Fruit fly (Drosophila melanogaster): ENCODE measurements around the gene Tspo.

Tspo gene

dm6 chr2L:522752-523151 lies 36.7 kb upstream of the Tspo start (continued):
- TF ChIP-seq cg (GFP tag; optimal IDR thresholded peaks at IDR 0.05) (no peak), Lim3 (GFP tag; IDR thresholded peaks at IDR 0.05) (no peak), Abd-B (GFP tag; optimal IDR thresholded peaks at IDR 0.05) (peak; percentile 4), ase (GFP tag; IDR thresholded peaks at IDR 0.05) (peak; percentile 60; the same call in 2 of the 3 replicates), CG5245 (GFP tag; optimal IDR thresholded peaks at IDR 0.05) (peak; percentile 40), CHES-1-like (GFP tag; optimal IDR thresholded peaks at IDR 0.05) (no peak), zfh2 (GFP tag; optimal IDR thresholded peaks at IDR 0.05) (no peak), salm (tag; optimal IDR thresholded peaks at IDR 0.05) (no peak), CG4360 (GFP tag; IDR thresholded peaks at IDR 0.05) (no peak; the same call in none of the 2 replicates), nerfin-2 (GFP tag; IDR thresholded peaks at IDR 0.05; ENCODE audit: partially characterized antibody) (no peak), CG15011 (GFP tag; optimal IDR thresholded peaks at IDR 0.05) (no peak), CG1602 (GFP tag; optimal IDR thresholded peaks at IDR 0.05) (peak; percentile 44), Eip74EF (GFP tag; optimal IDR thresholded peaks at IDR 0.05) (no peak), E2f1 (GFP tag; IDR thresholded peaks at IDR 0.05) (peak; percentile 52; the same call in 1 of the 2 replicates), seq (GFP tag; IDR thresholded peaks at IDR 0.05) (0 out of 2 replicates have a peak, but pooled peaks have one; percentile 29), Camta (GFP tag; optimal IDR thresholded peaks at IDR 0.05) (peak; percentile 20), grau (tag; optimal IDR thresholded peaks at IDR 0.05) (peak; percentile 29), Dfd (GFP tag; optimal IDR thresholded peaks at IDR 0.05) (no peak), nmo (GFP tag; optimal IDR thresholded peaks at IDR 0.05) (peak; percentile 74), Rfx (GFP tag; IDR thresholded peaks at IDR 0.05) (no peak), Taf1 (GFP tag; IDR thresholded peaks at IDR 0.05) (no peak), CrebB (tag; optimal IDR thresholded peaks at IDR 0.05) (no peak), CG2678 (tag; optimal IDR thresholded peaks at IDR 0.05) (peak; percentile 58), Gsc (GFP tag; IDR thresholded peaks at IDR 0.05) (0 out of 2 replicates have a peak, but pooled peaks have one; percentile 40), pum (GFP tag; optimal IDR thresholded peaks at IDR 0.05) (peak; percentile 45), Sry-δ (GFP tag; optimal IDR thresholded peaks at IDR 0.05) (no peak), NFAT (GFP tag; IDR thresholded peaks at IDR 0.05) (no peak), dysf (GFP tag; IDR thresholded peaks at IDR 0.05) (peak; percentile 40; the same call in 1 of the 3 replicates), CG32532 (GFP tag; IDR thresholded peaks at IDR 0.05) (0 out of 2 replicates have a peak, but pooled peaks have one; percentile 23), B-H1 (GFP tag; IDR thresholded peaks at IDR 0.05) (peak; percentile 50; the same call in 2 of the 3 replicates), Hmx (GFP tag; optimal IDR thresholded peaks at IDR 0.05) (no peak), hb (GFP tag; IDR thresholded peaks at IDR 0.05; ENCODE audit: partially characterized antibody) (no peak), Trl (optimal IDR thresholded peaks at IDR 0.05) (no peak), Trl (GFP tag; optimal IDR thresholded peaks at IDR 0.05) (no peak), CG10431 (GFP tag; optimal IDR thresholded peaks at IDR 0.05) (no peak), CG10543 (GFP tag; optimal IDR thresholded peaks at IDR 0.05) (no peak), scrt (GFP tag; optimal IDR thresholded peaks at IDR 0.05) (no peak), CG3281 (GFP tag; optimal IDR thresholded peaks at IDR 0.05) (no peak), vvl (GFP tag; IDR thresholded peaks at IDR 0.05) (peak; percentile 61), ken (GFP tag; IDR thresholded peaks at IDR 0.05) (peak; percentile 45; the same call in 1 of the 3 replicates), zen2 (GFP tag; IDR thresholded peaks at IDR 0.05; ENCODE audit: partially characterized antibody) (no peak), chif (GFP tag; optimal IDR thresholded peaks at IDR 0.05) (peak in 1 of 2 experiments; percentile 6), sug (tag; optimal IDR thresholded peaks at IDR 0.05) (no peak), Dref (GFP tag; IDR thresholded peaks at IDR 0.05) (no peak), CG18262 (tag; optimal IDR thresholded peaks at IDR 0.05) (peak; percentile 66), CG7928 (GFP tag; optimal IDR thresholded peaks at IDR 0.05) (no peak), Ets97D (GFP tag; optimal IDR thresholded peaks at IDR 0.05) (no peak), Myb (GFP tag; optimal IDR thresholded peaks at IDR 0.05) (no peak), fd64A (GFP tag; optimal IDR thresholded peaks at IDR 0.05) (no peak), tx (GFP tag; optimal IDR thresholded peaks at IDR 0.05) (no peak), bbx (GFP tag; IDR thresholded peaks at IDR 0.05; ENCODE audit: partially characterized antibody) (no peak)
